Worm (Caenorhabditis elegans): ENCODE measurements around the gene akt-1.

DNA sequence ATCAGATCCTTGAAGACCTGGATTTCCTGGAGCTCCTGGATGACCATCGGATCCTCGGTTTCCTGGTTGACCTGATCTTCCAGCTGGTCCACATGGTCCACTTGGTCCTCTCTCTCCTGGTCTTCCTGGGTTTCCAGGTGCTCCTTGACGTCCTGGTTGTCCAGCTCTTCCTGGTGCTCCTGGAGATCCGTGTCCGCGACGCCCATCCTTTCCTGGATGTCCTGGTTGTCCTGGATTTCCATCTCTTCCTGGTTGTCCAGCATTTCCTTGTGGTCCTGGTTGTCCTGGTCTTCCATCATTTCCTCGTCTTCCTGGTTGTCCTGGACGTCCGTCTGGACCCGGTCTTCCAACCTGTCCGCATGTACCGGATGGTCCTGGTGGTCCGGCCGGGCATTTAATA lies 43.1 kb downstream of the akt-1 start:
- no peak for TF ChIP-seq nhr-11 (tag; optimal IDR thresholded peaks at IDR 0.05)
- TF ChIP-seq lin-39 (tag; optimal IDR thresholded peaks at IDR 0.05) = no peak
- no peak for TF ChIP-seq ceh-82 (tag; optimal IDR thresholded peaks at IDR 0.05)
- TF ChIP-seq lin-13 (GFP tag; optimal IDR thresholded peaks at IDR 0.05) = no peak
- TF ChIP-seq ZK546.5 (tag; optimal IDR thresholded peaks at IDR 0.05) = no peak
- no peak for TF ChIP-seq fos-1 (tag; optimal IDR thresholded peaks at IDR 0.05)
- TF ChIP-seq nhr-21 (tag; optimal IDR thresholded peaks at IDR 0.05) = no peak

Measured in whole organism, L2 larva.